Worm (Caenorhabditis elegans): Measurements from ENCODE around the gene T12A7.2.

ce11 chrIV:11713289-11713688 lies 47.6 kb downstream of the T12A7.2 start:
- TF ChIP-seq aly-1 (tag; optimal IDR thresholded peaks at IDR 0.05) (no peak), ama-1 (optimal IDR thresholded peaks at IDR 0.05) (no peak), ets-7 (tag; optimal IDR thresholded peaks at IDR 0.05) (no peak), tbx-37 (GFP tag; conservative IDR thresholded peaks at IDR 0.05) (no peak), sea-1 (GFP tag; conservative IDR thresholded peaks at IDR 0.05) (no peak), tbx-11 (GFP tag; IDR thresholded peaks at IDR 0.05) (no peak), hmbx-1 (tag; optimal IDR thresholded peaks at IDR 0.05) (no peak), pes-1 (GFP tag; IDR thresholded peaks at IDR 0.05) (no peak), flt-1 (GFP tag; IDR thresholded peaks at IDR 0.05) (no peak)
